Fruit fly (Drosophila melanogaster) whole organism, embryonic: ENCODE results near the gene Atx-1.

Source experiments
- CG10543 ChIP-seq: fragments of 200-800 bp; sonication (Bioruptor generic); optimal IDR thresholded peaks from 3 replicates; lab custom pipeline; 2017; ENCODE audit warnings: missing biosample characterization, mild to moderate bottlenecking, missing genetic modification characterization, moderate library complexity
- CG12155 ChIP-seq: fragments of 200-800 bp; sonication (Bioruptor generic); optimal IDR thresholded peaks from 3 replicates; lab custom pipeline; 2016; ENCODE audit warnings: missing biosample characterization, missing genetic modification characterization
- CG1233 ChIP-seq: fragments of 200-800 bp; sonication (Bioruptor generic); optimal IDR thresholded peaks from 4 replicates; lab custom pipeline; 2018; ENCODE audit warnings: missing biosample characterization, mild to moderate bottlenecking, missing genetic modification characterization
- CG13287 ChIP-seq: fragments of 200-800 bp; sonication (Bioruptor generic); IDR thresholded peaks from 2 replicates; pipeline ENCODE4 v1.3.6; 2022; ENCODE audit warnings: missing biosample characterization, missing genetic modification characterization; ENCODE audit not compliant: partially characterized antibody
- CG14441 ChIP-seq: fragments of 200-800 bp; sonication (Bioruptor generic); IDR thresholded peaks from 2 replicates; pipeline ENCODE4 v1.3.6; 2022; ENCODE audit warnings: missing biosample characterization, missing genetic modification characterization
- CG15479 ChIP-seq: fragments of 200-800 bp; sonication (Bioruptor generic); optimal IDR thresholded peaks from 3 replicates; lab custom pipeline; 2019; ENCODE audit warnings: missing biosample characterization, mild to moderate bottlenecking, missing genetic modification characterization, moderate library complexity
- CG1603 ChIP-seq: fragments of 200-800 bp; sonication (Bioruptor generic); optimal IDR thresholded peaks from 2 replicates; lab custom pipeline; 2019; ENCODE audit warnings: missing biosample characterization, mild to moderate bottlenecking, missing genetic modification characterization, moderate library complexity
- CG17385 ChIP-seq: fragments of 200-800 bp; sonication (Bioruptor generic); optimal IDR thresholded peaks from 3 replicates; lab custom pipeline; 2018; ENCODE audit warnings: missing biosample characterization, mild to moderate bottlenecking, missing genetic modification characterization
- CG18476 ChIP-seq: fragments of 200-800 bp; sonication (Bioruptor generic); optimal IDR thresholded peaks from 2 replicates; lab custom pipeline; 2016; ENCODE audit warnings: missing biosample characterization, mild to moderate bottlenecking, missing genetic modification characterization
- CG32772 ChIP-seq: fragments of 200-800 bp; sonication (Bioruptor generic); IDR thresholded peaks from 2 replicates; pipeline ENCODE4 v1.3.6; 2022; ENCODE audit warnings: missing biosample characterization, missing genetic modification characterization
- CG33213 ChIP-seq: fragments of 200-800 bp; sonication (Bioruptor generic); optimal IDR thresholded peaks from 3 replicates; lab custom pipeline; 2016; ENCODE audit warnings: missing biosample characterization, missing genetic modification characterization
- CG34224 ChIP-seq: fragments of 200-800 bp; sonication (Bioruptor generic); IDR thresholded peaks from 3 replicates; pipeline ENCODE4 v1.3.6; 2022; ENCODE audit warnings: missing biosample characterization, missing genetic modification characterization; ENCODE audit not compliant: partially characterized antibody
- CG4707 ChIP-seq: fragments of 200-800 bp; sonication (Bioruptor generic); optimal IDR thresholded peaks from 2 replicates; lab custom pipeline; 2018; ENCODE audit warnings: missing biosample characterization, mild to moderate bottlenecking, missing genetic modification characterization, moderate library complexity
- CG5180 ChIP-seq: fragments of 200-800 bp; sonication (Bioruptor generic); optimal IDR thresholded peaks from 3 replicates; lab custom pipeline; 2017; ENCODE audit warnings: missing biosample characterization, missing genetic modification characterization, mild to moderate bottlenecking, moderate library complexity, missing genetic modification reagents
- CG8478 ChIP-seq: fragments of >200 bp; optimal IDR thresholded peaks from 2 replicates; lab custom pipeline; 2018
- Dip2 ChIP-seq: fragments of 200-800 bp; sonication (Bioruptor generic); IDR thresholded peaks from 2 replicates; pipeline ENCODE4 v1.3.6; 2022; ENCODE audit warnings: missing biosample characterization, missing genetic modification characterization
- HLH3B ChIP-seq: fragments of 200-800 bp; sonication (Bioruptor generic); IDR thresholded peaks from 2 replicates; pipeline ENCODE4 v1.3.6; 2022; ENCODE audit warnings: missing biosample characterization, missing genetic modification characterization
- Nf-YA ChIP-seq: fragments of 200-800 bp; sonication (Bioruptor generic); IDR thresholded peaks from 2 replicates; pipeline ENCODE4 v1.3.6; 2022; ENCODE audit warnings: missing biosample characterization, missing genetic modification characterization
- Optix ChIP-seq: fragments of 200-800 bp; sonication (Bioruptor generic); IDR thresholded peaks from 3 replicates; pipeline ENCODE4 v1.3.6; 2022; ENCODE audit warnings: missing biosample characterization, missing genetic modification characterization
- Sin3A ChIP-seq: fragments of >200 bp; optimal IDR thresholded peaks from 2 replicates; lab custom pipeline; 2018
- abd-A ChIP-seq: fragments of 200-800 bp; sonication (Bioruptor generic); optimal IDR thresholded peaks from 3 replicates; lab custom pipeline; 2019; ENCODE audit warnings: missing biosample characterization, mild to moderate bottlenecking, missing genetic modification characterization, moderate library complexity
- ac ChIP-seq: fragments of 200-800 bp; sonication (Bioruptor generic); optimal IDR thresholded peaks from 3 replicates; lab custom pipeline; 2017; ENCODE audit warnings: missing biosample characterization, mild to moderate bottlenecking, missing genetic modification characterization
- cas ChIP-seq: fragments of 200-800 bp; sonication (Bioruptor generic); IDR thresholded peaks from 2 replicates; pipeline ENCODE4 v1.3.6; 2022; ENCODE audit warnings: missing biosample characterization, missing genetic modification characterization
- crc ChIP-seq: fragments of 200-800 bp; sonication (Bioruptor generic); optimal IDR thresholded peaks from 2 replicates; lab custom pipeline; 2016; ENCODE audit warnings: missing biosample characterization, missing genetic modification characterization
- crol ChIP-seq: fragments of 200-800 bp; sonication (Bioruptor generic); IDR thresholded peaks from 2 replicates; pipeline ENCODE4 v1.3.6; 2022; ENCODE audit warnings: missing biosample characterization, missing genetic modification characterization
- eyg ChIP-seq: fragments of 200-800 bp; sonication (Bioruptor generic); optimal IDR thresholded peaks from 3 replicates; lab custom pipeline; 2016; ENCODE audit warnings: missing biosample characterization, missing genetic modification characterization
- hbn ChIP-seq: fragments of 200-800 bp; sonication (Bioruptor generic); IDR thresholded peaks from 2 replicates; pipeline ENCODE4 v1.3.6; 2022; ENCODE audit warnings: missing biosample characterization, missing genetic modification characterization; ENCODE audit not compliant: partially characterized antibody
- lola ChIP-seq, 3 experiments: fragments of >200 bp in 2 of 3; fragments of 200-800 bp in 1 of 3; sonication (Bioruptor generic) in 1 of 3; optimal IDR thresholded peaks; 2 replicates each; lab custom pipeline; 2017 to 2019; ENCODE audit warnings: missing biosample characterization in 3 of 3, missing genetic modification characterization in 3 of 3, mild to moderate bottlenecking in 1 of 3, moderate library complexity in 1 of 3
- maf-S ChIP-seq: fragments of 200-800 bp; sonication (Bioruptor generic); optimal IDR thresholded peaks from 2 replicates; lab custom pipeline; 2016; ENCODE audit warnings: missing biosample characterization, missing genetic modification characterization
- oc ChIP-seq: fragments of 200-800 bp; sonication (Bioruptor generic); optimal IDR thresholded peaks from 2 replicates; lab custom pipeline; 2018; ENCODE audit warnings: missing biosample characterization, mild to moderate bottlenecking, missing genetic modification characterization, moderate library complexity
- odd ChIP-seq: fragments of 200-800 bp; sonication (Bioruptor generic); optimal IDR thresholded peaks from 2 replicates; lab custom pipeline; 2017; ENCODE audit warnings: missing biosample characterization, mild to moderate bottlenecking, missing genetic modification characterization
- pfk ChIP-seq: fragments of 200-800 bp; sonication (Bioruptor generic); optimal IDR thresholded peaks from 2 replicates; lab custom pipeline; 2018; ENCODE audit warnings: missing biosample characterization, mild to moderate bottlenecking, missing genetic modification characterization, moderate library complexity
- pnt ChIP-seq: fragments of 200-800 bp; sonication (Bioruptor generic); optimal IDR thresholded peaks from 3 replicates; lab custom pipeline; 2016; ENCODE audit warnings: missing biosample characterization, missing genetic modification characterization
- sc ChIP-seq, 3 experiments: fragments of >200 bp in 2 of 3; fragments of 200-800 bp in 1 of 3; sonication (Bioruptor generic) in 1 of 3; optimal IDR thresholded peaks; 2 replicates in 2 of 3; 3 replicates in 1 of 3; lab custom pipeline; 2017; ENCODE audit warnings: mild to moderate bottlenecking in 1 of 3, missing biosample characterization in 1 of 3, missing genetic modification characterization in 1 of 3, missing genetic modification reagents in 1 of 3
- slbo ChIP-seq: fragments of 200-800 bp; sonication (Bioruptor generic); IDR thresholded peaks from 2 replicates; pipeline ENCODE4 v1.3.6; 2022; ENCODE audit warnings: missing biosample characterization, missing genetic modification characterization
- sna ChIP-seq: fragments of 200-800 bp; sonication (Bioruptor generic); IDR thresholded peaks from 2 replicates; pipeline ENCODE4 v1.3.6; 2022; ENCODE audit warnings: missing biosample characterization, missing genetic modification characterization; ENCODE audit not compliant: partially characterized antibody
- sqz ChIP-seq: fragments of 200-800 bp; sonication (Bioruptor generic); optimal IDR thresholded peaks from 3 replicates; lab custom pipeline; 2018; ENCODE audit warnings: missing biosample characterization, mild to moderate bottlenecking, missing genetic modification characterization
- usp ChIP-seq: fragments of >200 bp; optimal IDR thresholded peaks from 2 replicates; lab custom pipeline; 2017; ENCODE audit warnings: missing biosample characterization, missing genetic modification characterization
- zen ChIP-seq: fragments of 200-800 bp; sonication (Bioruptor generic); optimal IDR thresholded peaks from 3 replicates; lab custom pipeline; 2018; ENCODE audit warnings: missing biosample characterization, mild to moderate bottlenecking, missing genetic modification characterization, moderate library complexity
- zf30C ChIP-seq: fragments of 200-800 bp; sonication (Bioruptor generic); optimal IDR thresholded peaks from 3 replicates; lab custom pipeline; 2018; ENCODE audit warnings: missing biosample characterization, mild to moderate bottlenecking, missing genetic modification characterization
- zfh2 ChIP-seq: fragments of 200-800 bp; sonication (Bioruptor generic); optimal IDR thresholded peaks from 2 replicates; lab custom pipeline; 2016; ENCODE audit warnings: missing biosample characterization, missing genetic modification characterization

Gene Atx-1

dm6 chrX:6862521-6863288 lies 39.7 kb downstream of the Atx-1 start (continued):
- peak; percentile 89 for TF ChIP-seq zfh2 (GFP tag; lab: Kevin White, UChicago)
- no peak for TF ChIP-seq sc (optimal IDR thresholded peaks at IDR 0.05; lab: Kevin White, UChicago)
- TF ChIP-seq sc (GFP tag; optimal IDR thresholded peaks at IDR 0.05; lab: Kevin White, UChicago) = no peak
- peak; percentile 0 for TF ChIP-seq zen (tag; lab: Kevin White, UChicago)
- peak; percentile 78 for TF ChIP-seq CG15479 (GFP tag; lab: Kevin White, UChicago)
- TF ChIP-seq CG32772 (GFP tag; lab: Robert Waterston, UW) = peak; percentile 71
- TF ChIP-seq crol (GFP tag; lab: Robert Waterston, UW) = peak; percentile 53
- TF ChIP-seq CG14441 = peak; percentile 43; the same call in 1 of the 2 replicates
- peak; percentile 1 for TF ChIP-seq oc
- TF ChIP-seq odd (GFP tag; lab: Kevin White, UChicago) = no peak
- peak; percentile 100 for TF ChIP-seq CG1233 (GFP tag; lab: Kevin White, UChicago)
- peak; percentile 88 for TF ChIP-seq CG17385 (GFP tag; lab: Kevin White, UChicago)
- TF ChIP-seq cas (GFP tag; lab: Robert Waterston, UW) = no peak
- 0 out of 3 replicates have a peak, but pooled peaks have one; percentile 64 for TF ChIP-seq Optix
- TF ChIP-seq ac (GFP tag; lab: Kevin White, UChicago) = no peak
- no peak for TF ChIP-seq CG33213 (GFP tag; lab: Kevin White, UChicago)
- TF ChIP-seq crc (GFP tag; lab: Kevin White, UChicago) = no peak
- TF ChIP-seq Sin3A = no peak
- no peak for TF ChIP-seq CG18476
- peak; percentile 49; the same call in 1 of the 2 replicates for TF ChIP-seq sna (GFP tag; lab: Robert Waterston, UW)
- TF ChIP-seq CG12155 (GFP tag; lab: Kevin White, UChicago) = peak; percentile 86
- TF ChIP-seq CG13287 = peak; percentile 41; the same call in 1 of the 2 replicates
- TF ChIP-seq lola (GFP tag; optimal IDR thresholded peaks at IDR 0.05; lab: Kevin White, UChicago) = peak in 1 of 3 experiments; percentile 7
- peak; percentile 92 for TF ChIP-seq abd-A (tag; lab: Kevin White, UChicago)
- peak; percentile 70 for TF ChIP-seq CG8478
- TF ChIP-seq sqz = peak; percentile 98
- peak; percentile 72 for TF ChIP-seq CG10543
- no peak for TF ChIP-seq zf30C
- TF ChIP-seq Nf-YA = no peak
- TF ChIP-seq CG34224 (GFP tag; lab: Robert Waterston, UW) = peak; percentile 34; the same call in 1 of the 3 replicates
- peak; percentile 68 for TF ChIP-seq CG5180 (GFP tag; lab: Kevin White, UChicago)
- no peak for TF ChIP-seq usp (GFP tag; lab: Kevin White, UChicago)
- TF ChIP-seq maf-S (GFP tag; lab: Kevin White, UChicago) = no peak
- peak; percentile 70 for TF ChIP-seq pfk (GFP tag; lab: Kevin White, UChicago)
- 0 out of 2 replicates have a peak, but pooled peaks have one; percentile 25 for TF ChIP-seq hbn (GFP tag; lab: Robert Waterston, UW)
- TF ChIP-seq CG1603 (tag; lab: Kevin White, UChicago) = no peak
- no peak for TF ChIP-seq eyg (GFP tag; lab: Kevin White, UChicago)
- no peak for TF ChIP-seq HLH3B (GFP tag; lab: Robert Waterston, UW)
- TF ChIP-seq pnt (GFP tag; lab: Kevin White, UChicago) = no peak
- no peak for TF ChIP-seq CG4707 (GFP tag; lab: Kevin White, UChicago)
- TF ChIP-seq Dip2 (GFP tag; lab: Robert Waterston, UW) = no peak
- TF ChIP-seq slbo (GFP tag; lab: Robert Waterston, UW) = no peak
